Worm (Caenorhabditis elegans) whole organism, L2 larva: ENCODE measurements around the gene mob-2.

Experiments used
- C34F6.9 ChIP-seq: fragments of 150-350 bp; optimal IDR thresholded peaks from 2 replicates; lab custom pipeline; 2014; ENCODE audit warnings: missing biosample characterization, missing genetic modification characterization
- F13H6.1 ChIP-seq: sonication (generic microtip); optimal IDR thresholded peaks from 2 replicates; lab custom pipeline; 2016; ENCODE audit warnings: missing genetic modification characterization, missing compliant biosample characterization
- R02D3.7 ChIP-seq: fragments of 150-350 bp; optimal IDR thresholded peaks from 2 replicates; lab custom pipeline; 2014; ENCODE audit warnings: missing biosample characterization, missing genetic modification characterization
- Y55F3AM.14 ChIP-seq: fragments of 200-800 bp; sonication (Bioruptor generic); optimal IDR thresholded peaks from 2 replicates; lab custom pipeline; 2018; ENCODE audit warnings: mild to moderate bottlenecking, missing genetic modification characterization, missing compliant biosample characterization
- ZK546.5 ChIP-seq: sonication (generic microtip); optimal IDR thresholded peaks from 2 replicates; lab custom pipeline; 2017; ENCODE audit warnings: missing biosample characterization, missing genetic modification characterization
- alr-1 ChIP-seq: fragments of 150-350 bp; optimal IDR thresholded peaks from 2 replicates; lab custom pipeline; 2014; ENCODE audit warnings: missing biosample characterization, missing genetic modification characterization
- aly-2 ChIP-seq: fragments of 150-350 bp; optimal IDR thresholded peaks from 2 replicates; lab custom pipeline; 2014; ENCODE audit warnings: missing biosample characterization, missing genetic modification characterization
- ama-1 ChIP-seq: fragments of 150-350 bp; optimal IDR thresholded peaks from 2 replicates; lab custom pipeline; 2018; ENCODE audit warnings: inconsistent platforms
- blmp-1 ChIP-seq: sonication (generic microtip); optimal IDR thresholded peaks from 2 replicates; lab custom pipeline; 2017; ENCODE audit warnings: missing genetic modification characterization, mild to moderate bottlenecking, missing compliant biosample characterization, antibody characterized with exemption, moderate library complexity; ENCODE audit not compliant: insufficient read depth
- ceh-16 ChIP-seq: fragments of 150-350 bp; optimal IDR thresholded peaks from 2 replicates; lab custom pipeline; 2014; ENCODE audit warnings: missing biosample characterization, missing genetic modification characterization
- ceh-82 ChIP-seq: fragments of 150-350 bp; optimal IDR thresholded peaks from 2 replicates; lab custom pipeline; 2014; ENCODE audit warnings: missing biosample characterization, missing genetic modification characterization
- crh-2 ChIP-seq: sonication (generic microtip); optimal IDR thresholded peaks from 2 replicates; lab custom pipeline; 2017; ENCODE audit warnings: missing biosample characterization, missing genetic modification characterization
- dmd-4 ChIP-seq: sonication (generic microtip); optimal IDR thresholded peaks from 2 replicates; lab custom pipeline; 2017; ENCODE audit warnings: missing biosample characterization, missing genetic modification characterization
- egl-27 ChIP-seq: sonication (generic microtip); optimal IDR thresholded peaks from 3 replicates; lab custom pipeline; 2017; ENCODE audit warnings: missing biosample characterization, missing genetic modification reagents, missing genetic modification characterization
- elt-1 ChIP-seq: fragments of 150-350 bp; optimal IDR thresholded peaks from 2 replicates; lab custom pipeline; 2014; ENCODE audit warnings: missing biosample characterization, missing genetic modification characterization
- elt-3 ChIP-seq: sonication (generic microtip); optimal IDR thresholded peaks from 2 replicates; lab custom pipeline; 2017; ENCODE audit warnings: missing biosample characterization, missing genetic modification characterization
- fos-1 ChIP-seq: fragments of 150-350 bp; optimal IDR thresholded peaks from 2 replicates; lab custom pipeline; 2014; ENCODE audit warnings: missing biosample characterization, missing genetic modification characterization
- gmeb-1 ChIP-seq: fragments of 150-350 bp; optimal IDR thresholded peaks from 2 replicates; lab custom pipeline; 2014; ENCODE audit warnings: missing biosample characterization, missing genetic modification characterization
- lin-11 ChIP-seq: fragments of 150-350 bp; sonication (generic microtip); optimal IDR thresholded peaks from 2 replicates; lab custom pipeline; 2014; ENCODE audit warnings: missing biosample characterization, missing genetic modification characterization, inconsistent platforms, mixed read lengths
- lin-13 ChIP-seq: fragments of 150-350 bp; optimal IDR thresholded peaks from 2 replicates; lab custom pipeline; 2014; ENCODE audit warnings: missing biosample characterization, missing genetic modification reagents, missing genetic modification characterization
- lin-39 ChIP-seq: fragments of 150-350 bp; optimal IDR thresholded peaks from 2 replicates; lab custom pipeline; 2014; ENCODE audit warnings: missing biosample characterization, missing genetic modification reagents, missing genetic modification characterization
- lsy-2 ChIP-seq, 2 experiments: fragments of 150-350 bp in 1 of 2; sonication (generic microtip) in 1 of 2; optimal IDR thresholded peaks; 2 replicates each; lab custom pipeline; 2014 to 2017; ENCODE audit warnings: missing biosample characterization in 2 of 2, missing genetic modification characterization in 2 of 2
- mab-5 ChIP-seq: fragments of 150-350 bp; optimal IDR thresholded peaks from 2 replicates; lab custom pipeline; 2014; ENCODE audit warnings: missing biosample characterization, missing genetic modification characterization
- mbf-1 ChIP-seq: sonication (generic microtip); optimal IDR thresholded peaks from 2 replicates; lab custom pipeline; 2017; ENCODE audit warnings: missing biosample characterization, missing genetic modification characterization
- mdl-1 ChIP-seq, 2 experiments: fragments of 150-350 bp in 1 of 2; sonication (generic microtip) in 1 of 2; optimal IDR thresholded peaks; 2 replicates each; lab custom pipeline; 2017; ENCODE audit warnings: missing biosample characterization in 2 of 2, missing genetic modification characterization in 2 of 2
- nhr-10 ChIP-seq: sonication (generic microtip); optimal IDR thresholded peaks from 2 replicates; lab custom pipeline; 2017; ENCODE audit warnings: missing biosample characterization, missing genetic modification characterization
- nhr-11 ChIP-seq: fragments of 150-350 bp; optimal IDR thresholded peaks from 2 replicates; lab custom pipeline; 2014; ENCODE audit warnings: missing biosample characterization, missing genetic modification characterization
- nhr-12 ChIP-seq: fragments of 150-350 bp; optimal IDR thresholded peaks from 2 replicates; lab custom pipeline; 2014; ENCODE audit warnings: missing biosample characterization, missing genetic modification characterization
- nhr-129 ChIP-seq: fragments of 150-350 bp; optimal IDR thresholded peaks from 2 replicates; lab custom pipeline; 2014; ENCODE audit warnings: missing biosample characterization, missing genetic modification characterization
- nhr-21 ChIP-seq: fragments of 150-350 bp; optimal IDR thresholded peaks from 2 replicates; lab custom pipeline; 2014; ENCODE audit warnings: missing biosample characterization, missing genetic modification characterization
- nhr-23 ChIP-seq: fragments of 150-350 bp; optimal IDR thresholded peaks from 2 replicates; lab custom pipeline; 2014; ENCODE audit warnings: missing biosample characterization, missing genetic modification reagents, missing genetic modification characterization
- nhr-237 ChIP-seq: fragments of 150-350 bp; optimal IDR thresholded peaks from 2 replicates; lab custom pipeline; 2014; ENCODE audit warnings: missing biosample characterization, missing genetic modification characterization
- nhr-25 ChIP-seq: fragments of 150-350 bp; sonication (generic microtip); optimal IDR thresholded peaks from 3 replicates; lab custom pipeline; 2014; ENCODE audit warnings: missing biosample characterization, missing genetic modification characterization
- nhr-6 ChIP-seq: fragments of 150-350 bp; optimal IDR thresholded peaks from 2 replicates; lab custom pipeline; 2014; ENCODE audit warnings: missing biosample characterization, missing genetic modification characterization
- nhr-77 ChIP-seq: fragments of 150-350 bp; optimal IDR thresholded peaks from 2 replicates; lab custom pipeline; 2014; ENCODE audit warnings: missing biosample characterization, missing genetic modification characterization
- peb-1 ChIP-seq: fragments of 150-350 bp; optimal IDR thresholded peaks from 2 replicates; lab custom pipeline; 2014; ENCODE audit warnings: missing biosample characterization, missing genetic modification characterization
- sem-4 ChIP-seq: fragments of 150-350 bp; optimal IDR thresholded peaks from 2 replicates; lab custom pipeline; 2014; ENCODE audit warnings: missing biosample characterization, missing genetic modification reagents, missing genetic modification characterization
- skn-1 ChIP-seq: sonication (generic microtip); optimal IDR thresholded peaks from 2 replicates; lab custom pipeline; 2017; ENCODE audit warnings: missing biosample characterization, missing genetic modification characterization
- sma-3 ChIP-seq: sonication (generic microtip); optimal IDR thresholded peaks from 2 replicates; lab custom pipeline; 2016; ENCODE audit warnings: missing genetic modification reagents, missing genetic modification characterization, missing compliant biosample characterization
- sma-9 ChIP-seq, 2 experiments: fragments of 150-350 bp in 1 of 2; sonication (generic microtip) in 1 of 2; optimal IDR thresholded peaks; 2 replicates each; lab custom pipeline; 2014 to 2016; ENCODE audit warnings: missing genetic modification characterization in 2 of 2, mild to moderate bottlenecking in 1 of 2, missing biosample characterization in 1 of 2, missing compliant biosample characterization in 1 of 2, missing genetic modification reagents in 1 of 2, moderate library complexity in 1 of 2
- snpc-4 ChIP-seq: fragments of 150-350 bp; optimal IDR thresholded peaks from 2 replicates; lab custom pipeline; 2014; ENCODE audit warnings: missing biosample characterization, missing genetic modification characterization
- unc-39 ChIP-seq: fragments of 150-350 bp; optimal IDR thresholded peaks from 2 replicates; lab custom pipeline; 2014; ENCODE audit warnings: missing biosample characterization, missing genetic modification characterization
- unc-55 ChIP-seq: fragments of 150-350 bp; sonication (generic microtip); optimal IDR thresholded peaks from 3 replicates; lab custom pipeline; 2014; ENCODE audit warnings: missing biosample characterization, missing genetic modification reagents, missing genetic modification characterization
- unc-62 ChIP-seq: fragments of 150-350 bp; optimal IDR thresholded peaks from 2 replicates; lab custom pipeline; 2014; ENCODE audit warnings: missing biosample characterization, missing genetic modification reagents, missing genetic modification characterization
- zag-1 ChIP-seq: fragments of 150-350 bp; optimal IDR thresholded peaks from 2 replicates; lab custom pipeline; 2014; ENCODE audit warnings: missing biosample characterization, missing genetic modification characterization
- ztf-1 ChIP-seq: fragments of 200-800 bp; sonication (Bioruptor generic); conservative IDR thresholded peaks from 2 replicates; pipeline ENCODE4 v1.3.6; 2022; ENCODE audit warnings: missing genetic modification characterization, missing compliant biosample characterization
- ztf-11 ChIP-seq: sonication (generic microtip); optimal IDR thresholded peaks from 2 replicates; lab custom pipeline; 2017; ENCODE audit warnings: missing biosample characterization, missing genetic modification characterization
- ztf-4 ChIP-seq: fragments of 150-350 bp; optimal IDR thresholded peaks from 2 replicates; lab custom pipeline; 2014; ENCODE audit warnings: missing biosample characterization, missing genetic modification characterization

Gene mob-2

DNA sequence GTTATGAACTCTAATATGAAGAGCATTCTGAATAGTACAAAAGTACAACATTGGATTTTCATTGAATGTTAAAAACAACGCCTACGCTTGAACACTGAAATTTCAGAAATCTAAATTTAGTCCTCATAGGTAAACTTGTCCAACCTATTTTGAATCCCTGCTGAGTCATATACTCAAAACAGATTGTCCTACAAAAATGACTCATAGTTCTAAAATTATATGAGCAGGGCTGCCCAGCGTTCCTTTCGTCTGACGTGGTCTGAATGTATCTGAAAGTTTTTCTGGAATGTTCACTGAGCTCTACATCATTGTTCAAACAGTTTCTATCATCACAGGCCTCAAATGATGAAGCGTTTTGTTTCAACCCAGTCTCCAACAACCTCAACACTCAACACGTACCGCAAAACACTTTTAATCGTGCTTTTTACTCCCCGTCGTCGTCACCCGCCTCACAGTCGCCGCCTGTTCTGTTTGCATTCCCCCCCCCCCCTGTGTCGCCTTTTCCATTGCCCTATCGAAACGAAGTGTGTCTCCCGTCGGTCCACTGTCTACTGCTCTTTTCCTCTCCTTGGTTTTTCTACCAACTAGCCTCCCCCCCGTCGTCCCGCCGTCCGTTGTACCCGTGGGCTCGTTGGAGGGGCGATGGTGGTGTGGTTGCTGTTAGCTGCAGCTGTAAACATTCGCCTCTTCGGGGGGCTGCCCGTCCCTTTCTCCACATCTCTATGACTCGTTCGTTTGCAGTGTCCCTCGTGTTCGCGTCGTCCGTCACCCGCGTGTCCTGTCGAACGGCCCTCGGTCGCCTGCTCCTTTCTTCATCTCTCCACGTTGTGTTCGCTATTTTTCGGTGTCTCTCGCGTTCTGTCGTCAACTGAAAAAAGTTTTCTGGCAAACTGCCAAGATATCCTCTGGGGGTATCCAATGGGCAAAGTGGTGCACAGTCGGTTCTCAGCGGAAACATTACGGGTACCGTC, 25.8 kb downstream of the mob-2 start:
- peak; percentile 47 for TF ChIP-seq crh-2 (tag; lab: Kevin White, UChicago)
- no peak for TF ChIP-seq nhr-77 (tag; lab: Kevin White, UChicago)
- TF ChIP-seq elt-1 (tag; lab: Kevin White, UChicago): no peak
- TF ChIP-seq blmp-1: peak; percentile 39
- TF ChIP-seq nhr-6: peak; percentile 20
- peak; percentile 20 for TF ChIP-seq gmeb-1 (tag; lab: Kevin White, UChicago)
- peak; percentile 70 for TF ChIP-seq sem-4 (tag; lab: Kevin White, UChicago)
- TF ChIP-seq ceh-82: no peak
- TF ChIP-seq nhr-21: no peak
- TF ChIP-seq lin-13 (GFP tag; lab: Kevin White, UChicago): peak; percentile 4
- TF ChIP-seq nhr-10: no peak
- no peak for TF ChIP-seq aly-2
- TF ChIP-seq dmd-4 (tag; lab: Kevin White, UChicago): no peak
- no peak for TF ChIP-seq nhr-11 (tag; lab: Kevin White, UChicago)
- peak; percentile 24 for TF ChIP-seq Y55F3AM.14 (GFP tag; lab: Kevin White, UChicago)
- peak; percentile 45 for TF ChIP-seq mab-5 (tag; lab: Kevin White, UChicago)
- TF ChIP-seq zag-1: no peak
- peak; percentile 14 for TF ChIP-seq unc-55 (GFP tag; lab: Kevin White, UChicago)
- no peak for TF ChIP-seq R02D3.7 (tag; lab: Kevin White, UChicago)
- peak; percentile 80 for TF ChIP-seq ama-1 (lab: Kevin White, UChicago)
- TF ChIP-seq ZK546.5 (tag; lab: Kevin White, UChicago): no peak
- TF ChIP-seq elt-3 (tag; lab: Kevin White, UChicago): no peak
- TF ChIP-seq peb-1: no peak
- TF ChIP-seq ceh-16: peak; percentile 24
- TF ChIP-seq F13H6.1 (tag; lab: Kevin White, UChicago): peak; percentile 90
- peak; percentile 31 for TF ChIP-seq C34F6.9 (tag; lab: Kevin White, UChicago)
- peak; percentile 63 to 86 for TF ChIP-seq mdl-1 (tag; optimal IDR thresholded peaks at IDR 0.05; lab: Kevin White, UChicago)
- TF ChIP-seq nhr-23 (tag; lab: Kevin White, UChicago): no peak
- no peak for TF ChIP-seq unc-62 (GFP tag; lab: Kevin White, UChicago)
- no peak for TF ChIP-seq alr-1 (tag; lab: Kevin White, UChicago)
- peak; percentile 38 for TF ChIP-seq egl-27 (tag; lab: Kevin White, UChicago)
- TF ChIP-seq sma-3 (GFP tag; lab: Kevin White, UChicago): peak; percentile 63
- no peak for TF ChIP-seq skn-1 (tag; lab: Kevin White, UChicago)
- TF ChIP-seq fos-1: peak; percentile 34
- peak in 1 of 2 experiments; percentile 50 for TF ChIP-seq lsy-2 (tag; optimal IDR thresholded peaks at IDR 0.05; lab: Kevin White, UChicago)
- peak; percentile 64 for TF ChIP-seq sma-9 (GFP tag; optimal IDR thresholded peaks at IDR 0.05; lab: Kevin White, UChicago)
- TF ChIP-seq sma-9 (tag; optimal IDR thresholded peaks at IDR 0.05; lab: Kevin White, UChicago): no peak
- no peak for TF ChIP-seq lin-11 (tag; lab: Kevin White, UChicago)
- TF ChIP-seq unc-39 (tag; lab: Kevin White, UChicago): no peak
- TF ChIP-seq ztf-4 (tag; lab: Kevin White, UChicago): no peak
- no peak for TF ChIP-seq ztf-1 (GFP tag; lab: Robert Waterston, UW)
- no peak for TF ChIP-seq nhr-237 (tag; lab: Kevin White, UChicago)
- TF ChIP-seq nhr-129 (tag; lab: Kevin White, UChicago): peak; percentile 61
- no peak for TF ChIP-seq lin-39
- TF ChIP-seq nhr-12 (tag; lab: Kevin White, UChicago): no peak
- TF ChIP-seq mbf-1 (tag; lab: Kevin White, UChicago): no peak
- TF ChIP-seq nhr-25: peak; percentile 57
- TF ChIP-seq ztf-11 (tag; lab: Kevin White, UChicago): no peak
- no peak for TF ChIP-seq snpc-4 (tag; lab: Kevin White, UChicago)
